Worm (Caenorhabditis elegans) whole organism, L4 larva: Measurements from ENCODE around the gene T03E6.8.

Experiments used
- ZK546.5 ChIP-seq, 2 experiments: sonication (generic microtip); optimal IDR thresholded peaks; 2 replicates each; lab custom pipeline; 2017; ENCODE audit warnings: missing biosample characterization in 2 of 2, missing genetic modification characterization in 2 of 2
- attf-4 ChIP-seq: sonication (generic microtip); optimal IDR thresholded peaks from 3 replicates; lab custom pipeline; 2017; ENCODE audit warnings: missing biosample characterization, missing genetic modification characterization

DNA sequence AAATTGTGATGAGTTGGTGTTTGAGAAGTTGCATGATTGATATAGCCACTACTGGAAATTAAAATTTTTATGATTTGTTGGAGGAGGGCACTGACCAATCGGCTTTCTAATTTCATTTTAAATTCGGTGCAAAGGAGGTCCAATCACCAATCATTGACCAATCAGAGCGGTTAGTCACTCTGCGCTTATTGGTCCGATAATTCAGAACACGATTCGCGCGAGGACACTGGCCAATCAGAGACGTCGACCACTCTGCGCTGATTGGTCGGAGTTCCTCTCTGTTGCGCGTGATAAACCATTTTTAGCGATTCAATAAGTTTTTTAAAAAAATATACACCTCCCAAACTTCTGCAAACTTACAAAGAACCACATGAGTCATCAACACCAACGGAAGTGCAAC, 3.2 kb downstream of the T03E6.8 start:
- TF ChIP-seq attf-4 (tag; lab: Kevin White, UChicago) = no peak
- TF ChIP-seq ZK546.5 (tag; optimal IDR thresholded peaks at IDR 0.05; lab: Kevin White, UChicago) = no peak
